Worm (Caenorhabditis elegans): ENCODE results near the gene F44E5.4.
A peak's percentile ranks its signal among the peaks of the same experiment; 100 is the strongest.

The F44E5.4 gene

DNA sequence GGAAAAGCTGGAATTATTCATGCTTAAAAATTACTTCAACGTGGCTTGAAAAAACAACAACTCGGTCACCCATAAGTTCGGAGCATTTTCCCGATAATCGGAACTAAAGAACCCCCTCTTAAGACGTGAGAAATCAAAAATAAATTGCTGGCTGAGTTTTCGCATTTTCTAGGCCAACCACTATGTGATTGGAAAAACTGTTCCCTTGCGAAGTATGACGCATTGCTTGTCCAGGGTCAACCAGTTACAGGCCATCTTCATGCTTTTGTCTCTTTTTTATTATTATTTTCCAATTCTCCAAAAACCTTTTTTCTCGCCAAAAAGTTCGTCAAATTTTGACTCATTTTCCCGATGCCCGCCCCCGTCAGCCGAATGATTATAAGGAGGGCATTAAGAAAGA is 39.0 kb downstream of the F44E5.4 start, which contains the start of gene F13D12.3:
TSS of gene F13D12.3 (plus strand) at position 301 of the 400 bp plus-strand sequence.
- peak; percentile 21 for TF ChIP-seq aha-1 (tag)
- TF ChIP-seq lin-29 (GFP tag; IDR thresholded peaks at IDR 0.05) = no peak
- TF ChIP-seq nhr-237 (tag; optimal IDR thresholded peaks at IDR 0.05) = no peak
- TF ChIP-seq F44E2.7 (GFP tag; IDR thresholded peaks at IDR 0.05) = no peak

DNA sequence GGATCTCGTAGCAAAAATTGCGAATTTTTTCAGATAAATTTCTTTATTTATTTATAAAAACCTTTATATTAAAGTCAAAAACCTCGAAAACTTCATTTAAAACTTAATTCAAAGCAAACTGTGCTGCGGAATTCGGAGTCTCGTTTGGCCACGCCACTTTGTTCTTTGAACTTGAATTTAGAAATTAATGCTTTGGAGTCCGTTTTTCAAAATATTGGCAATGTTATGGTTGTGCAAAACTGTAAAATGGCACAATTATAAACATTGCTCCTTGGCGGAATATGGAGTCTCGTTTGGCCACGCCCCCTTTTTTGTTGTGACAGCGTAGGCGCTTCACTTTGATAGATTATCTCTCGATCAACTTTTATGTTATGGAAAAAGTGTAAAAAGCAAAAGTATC is 39.6 kb downstream of the F44E5.4 start:
- TF ChIP-seq F26F4.8 (GFP tag; conservative IDR thresholded peaks at IDR 0.05) (no peak), skn-1 (tag; optimal IDR thresholded peaks at IDR 0.05) (no peak), zfp-3 (GFP tag; conservative IDR thresholded peaks at IDR 0.05) (no peak), gei-8 (GFP tag; optimal IDR thresholded peaks at IDR 0.05) (no peak), fos-1 (tag; optimal IDR thresholded peaks at IDR 0.05) (no peak), R02D3.7 (tag; optimal IDR thresholded peaks at IDR 0.05) (no peak), unc-39 (tag; optimal IDR thresholded peaks at IDR 0.05) (no peak), pqm-1 (tag; optimal IDR thresholded peaks at IDR 0.05) (no peak), nhr-6 (tag; optimal IDR thresholded peaks at IDR 0.05) (no peak), T20F7.1 (GFP tag; optimal IDR thresholded peaks at IDR 0.05) (peak; percentile 91), lin-13 (GFP tag; optimal IDR thresholded peaks at IDR 0.05) (no peak), rbr-2 (tag; optimal IDR thresholded peaks at IDR 0.05) (no peak), dpl-1 (GFP tag; optimal IDR thresholded peaks at IDR 0.05) (no peak), set-16 (GFP tag; IDR thresholded peaks at IDR 0.05) (no peak), nhr-25 (tag; optimal IDR thresholded peaks at IDR 0.05; ENCODE audit: borderline replicate concordance, insufficient read depth) (no peak), daf-16 (GFP tag; optimal IDR thresholded peaks at IDR 0.05) (no peak), daf-16 (tag; optimal IDR thresholded peaks at IDR 0.05) (no peak), nhr-76 (tag; optimal IDR thresholded peaks at IDR 0.05) (no peak), zip-2 (tag; optimal IDR thresholded peaks at IDR 0.05) (no peak), snpc-4 (tag; optimal IDR thresholded peaks at IDR 0.05) (no peak), lsy-2 (tag; optimal IDR thresholded peaks at IDR 0.05) (no peak), F49E8.2 (tag; optimal IDR thresholded peaks at IDR 0.05; ENCODE audit: borderline replicate concordance) (no peak), ceh-28 (tag; optimal IDR thresholded peaks at IDR 0.05) (no peak), Y48G9A.11 (GFP tag; IDR thresholded peaks at IDR 0.05) (peak; percentile 76), daf-12 (tag; optimal IDR thresholded peaks at IDR 0.05) (no peak), lin-38 (GFP tag; IDR thresholded peaks at IDR 0.05) (no peak), sdz-12 (GFP tag; optimal IDR thresholded peaks at IDR 0.05) (no peak), lin-29 (GFP tag; IDR thresholded peaks at IDR 0.05) (no peak), spr-1 (tag; optimal IDR thresholded peaks at IDR 0.05) (peak; percentile 95), mep-1 (tag; optimal IDR thresholded peaks at IDR 0.05) (no peak), ctbp-1 (GFP tag; IDR thresholded peaks at IDR 0.05) (no peak), spr-3 (GFP tag; optimal IDR thresholded peaks at IDR 0.05) (peak; percentile 93), hif-1 (tag; optimal IDR thresholded peaks at IDR 0.05) (no peak), lin-39 (tag; optimal IDR thresholded peaks at IDR 0.05) (no peak), nhr-102 (tag; optimal IDR thresholded peaks at IDR 0.05) (no peak), php-3 (GFP tag; IDR thresholded peaks at IDR 0.05) (no peak), madf-9 (GFP tag; conservative IDR thresholded peaks at IDR 0.05) (no peak)

DNA sequence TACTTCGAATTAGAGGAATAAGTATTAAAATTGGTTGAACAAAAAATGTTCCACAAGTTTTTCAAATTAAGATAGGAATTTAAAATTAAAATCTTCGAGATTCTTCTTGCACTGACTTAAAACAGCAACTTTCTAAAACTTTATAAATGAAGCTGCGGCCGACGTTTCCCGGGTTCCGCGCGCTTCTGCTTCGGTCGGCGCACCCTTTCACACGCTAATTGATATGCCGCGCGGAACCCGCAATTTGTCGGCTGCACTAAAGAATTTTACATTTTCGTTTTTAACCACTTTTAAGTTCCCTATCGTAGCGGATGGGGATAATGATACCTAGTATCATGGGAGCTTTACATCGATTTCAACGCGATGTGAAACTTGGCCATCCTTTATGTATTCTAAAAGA is 44.4 kb downstream of the F44E5.4 start:
- TF ChIP-seq snpc-4 (tag; optimal IDR thresholded peaks at IDR 0.05) (peak; percentile 56), tag-97 (GFP tag; IDR thresholded peaks at IDR 0.05) (no peak)
